Fruit fly (Drosophila melanogaster) Kc167 (cell line): ENCODE measurements around the gene Vajk1.

Experiments
- Myc ChIP-seq: fragments of >200 bp; optimal IDR thresholded peaks from 2 replicates; lab custom pipeline; 2017; ENCODE audit warnings: missing external identifiers
- Sin3A ChIP-seq: fragments of >200 bp; optimal IDR thresholded peaks from 2 replicates; lab custom pipeline; 2018; ENCODE audit warnings: missing external identifiers
- h ChIP-seq: fragments of >200 bp; optimal IDR thresholded peaks from 3 replicates; lab custom pipeline; 2018; ENCODE audit warnings: missing external identifiers
- insv ChIP-seq: fragments of >200 bp; optimal IDR thresholded peaks from 3 replicates; lab custom pipeline; 2018; ENCODE audit warnings: missing external identifiers
- psq ChIP-seq: fragments of >200 bp; optimal IDR thresholded peaks from 2 replicates; lab custom pipeline; 2017; ENCODE audit warnings: missing external identifiers
- ttk ChIP-seq: sonication (Bioruptor generic); optimal IDR thresholded peaks from 2 replicates; lab custom pipeline; 2017; ENCODE audit warnings: missing external identifiers

DNA sequence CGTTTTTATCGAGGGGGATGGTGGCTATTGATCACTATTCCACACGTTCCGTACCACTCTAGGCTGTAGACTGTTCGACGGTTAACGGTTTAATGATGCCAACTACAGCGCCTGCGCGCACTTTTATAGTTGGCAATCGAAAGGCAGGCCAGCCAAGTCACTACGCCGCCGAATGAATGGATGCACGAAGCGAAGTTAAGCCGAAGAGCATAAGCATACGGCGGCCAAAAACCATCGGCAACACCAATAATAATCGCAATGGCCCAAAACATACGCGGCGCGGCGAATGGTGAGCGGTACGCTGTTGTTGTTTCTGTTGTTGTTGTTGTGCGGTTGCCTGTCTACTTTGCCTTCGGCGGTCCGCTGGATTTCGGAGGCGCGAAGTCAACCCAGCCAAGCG is at the start of gene Vajk1:
- TF ChIP-seq Sin3A (no peak), h (lab: Kevin White, UChicago) (no peak), insv (lab: Kevin White, UChicago) (no peak), ttk (lab: Kevin White, UChicago) (no peak), psq (lab: Kevin White, UChicago) (no peak), Myc (lab: Kevin White, UChicago) (no peak)
